Fruit fly (Drosophila melanogaster): ENCODE results near the gene CG9915.

dm6 chrX:16318858-16319557 lies 6.1 kb upstream of the CG9915 start:
- TF ChIP-seq Usf (GFP tag; optimal IDR thresholded peaks at IDR 0.05) (no peak), Doc2 (GFP tag; IDR thresholded peaks at IDR 0.05) (no peak), CG1602 (GFP tag; optimal IDR thresholded peaks at IDR 0.05) (no peak), CG5953 (GFP tag; IDR thresholded peaks at IDR 0.05) (no peak), CG9437 (GFP tag; optimal IDR thresholded peaks at IDR 0.05) (no peak), CG15073 (GFP tag; optimal IDR thresholded peaks at IDR 0.05) (no peak), CG2712 (tag; optimal IDR thresholded peaks at IDR 0.05) (no peak), fru (optimal IDR thresholded peaks at IDR 0.05) (no peak), CG10543 (GFP tag; optimal IDR thresholded peaks at IDR 0.05) (peak; percentile 65), CG2875 (GFP tag; optimal IDR thresholded peaks at IDR 0.05) (no peak), pros (GFP tag; optimal IDR thresholded peaks at IDR 0.05) (no peak), Blimp-1 (GFP tag; optimal IDR thresholded peaks at IDR 0.05) (no peak), lilli (GFP tag; optimal IDR thresholded peaks at IDR 0.05) (no peak), Dek (tag; optimal IDR thresholded peaks at IDR 0.05) (no peak)

Measured in whole organism, embryonic.